Worm (Caenorhabditis elegans) whole organism, mixed stage, embryonic: Measurements from ENCODE around the gene alh-2.

ENCODE experiments used
- M03D4.4 ChIP-seq: sonication (generic microtip); optimal IDR thresholded peaks from 2 replicates; lab custom pipeline; 2017; ENCODE audit warnings: mild to moderate bottlenecking, missing genetic modification characterization, missing compliant biosample characterization
- blmp-1 ChIP-seq: fragments of 150-350 bp; optimal IDR thresholded peaks from 2 replicates; lab custom pipeline; 2014; ENCODE audit warnings: missing biosample characterization, missing genetic modification characterization
- ceh-43 ChIP-seq: fragments of 200-800 bp; sonication (Bioruptor generic); optimal IDR thresholded peaks from 2 replicates; lab custom pipeline; 2018; ENCODE audit warnings: mild to moderate bottlenecking, missing genetic modification characterization, moderate library complexity, missing compliant biosample characterization
- lin-32 ChIP-seq: fragments of 200-800 bp; sonication (Bioruptor generic); optimal IDR thresholded peaks from 2 replicates; lab custom pipeline; 2018; ENCODE audit warnings: mild to moderate bottlenecking, missing genetic modification characterization, missing compliant biosample characterization
- lsy-2 ChIP-seq: fragments of 150-350 bp; optimal IDR thresholded peaks from 2 replicates; lab custom pipeline; 2014; ENCODE audit warnings: missing biosample characterization, missing genetic modification characterization
- mab-5 ChIP-seq: fragments of 150-350 bp; optimal IDR thresholded peaks from 2 replicates; lab custom pipeline; 2014; ENCODE audit warnings: missing biosample characterization, missing genetic modification characterization
- mep-1 ChIP-seq: fragments of 150-350 bp; optimal IDR thresholded peaks from 2 replicates; lab custom pipeline; 2017; ENCODE audit warnings: missing biosample characterization, missing genetic modification reagents, missing genetic modification characterization, inconsistent platforms
- mls-2 ChIP-seq: sonication (generic microtip); optimal IDR thresholded peaks from 2 replicates; lab custom pipeline; 2016; ENCODE audit warnings: mild to moderate bottlenecking, missing genetic modification characterization, moderate library complexity, missing compliant biosample characterization
- nhr-12 ChIP-seq: fragments of 150-350 bp; optimal IDR thresholded peaks from 2 replicates; lab custom pipeline; 2014; ENCODE audit warnings: missing biosample characterization, missing genetic modification characterization
- nhr-237 ChIP-seq: fragments of 150-350 bp; optimal IDR thresholded peaks from 2 replicates; lab custom pipeline; 2014; ENCODE audit warnings: missing biosample characterization, missing genetic modification characterization
- nhr-28 ChIP-seq: fragments of 150-350 bp; optimal IDR thresholded peaks from 2 replicates; lab custom pipeline; 2014; ENCODE audit warnings: missing biosample characterization, missing genetic modification characterization
- sem-2 ChIP-seq: fragments of 200-800 bp; sonication (Bioruptor generic); optimal IDR thresholded peaks from 2 replicates; lab custom pipeline; 2018; ENCODE audit warnings: mild to moderate bottlenecking, missing genetic modification characterization, missing compliant biosample characterization
- snpc-4 ChIP-seq: fragments of 150-350 bp; optimal IDR thresholded peaks from 2 replicates; lab custom pipeline; 2014; ENCODE audit warnings: missing biosample characterization, missing genetic modification characterization
- ztf-11 ChIP-seq: fragments of 150-350 bp; optimal IDR thresholded peaks from 2 replicates; lab custom pipeline; 2014; ENCODE audit warnings: missing biosample characterization, missing genetic modification characterization

DNA sequence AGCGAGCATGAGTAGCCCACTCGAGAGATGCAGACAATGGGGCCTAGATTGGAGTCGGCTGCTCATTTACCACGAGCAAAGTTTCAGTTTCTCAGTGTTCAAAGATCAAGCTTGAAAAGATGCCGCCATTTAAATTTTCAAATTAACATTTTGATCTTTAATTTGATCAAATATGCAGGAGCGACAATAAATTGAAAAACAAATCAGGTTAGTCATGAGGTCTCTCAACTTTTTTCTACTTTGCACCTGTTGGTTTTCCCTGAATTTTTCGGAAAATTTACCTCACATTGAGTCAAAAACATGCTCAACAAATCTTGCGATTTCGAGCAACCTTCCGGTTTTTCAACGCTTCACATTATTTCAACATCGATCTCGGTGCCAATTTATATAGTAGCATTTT lies 41.4 kb downstream of the alh-2 start, which contains the start of gene srh-5:
- TF ChIP-seq blmp-1 (tag; lab: Kevin White, UChicago) (no peak), ztf-11 (tag; lab: Kevin White, UChicago) (no peak), lsy-2 (no peak), mab-5 (tag; lab: Kevin White, UChicago) (no peak), mls-2 (tag; lab: Kevin White, UChicago) (no peak), snpc-4 (tag; lab: Kevin White, UChicago) (no peak), M03D4.4 (tag; lab: Kevin White, UChicago) (no peak), mep-1 (tag; lab: Kevin White, UChicago) (no peak), nhr-28 (no peak), nhr-12 (tag; lab: Kevin White, UChicago) (no peak), nhr-237 (no peak), ceh-43 (GFP tag; lab: Kevin White, UChicago) (no peak), sem-2 (GFP tag; lab: Kevin White, UChicago) (no peak), lin-32 (GFP tag; lab: Kevin White, UChicago) (no peak)
